Worm (Caenorhabditis elegans) whole organism, L4 larva: Measurements from ENCODE around the gene Y47D3A.31.

ENCODE experiments used
- F10B5.3 ChIP-seq: sonication (generic microtip); optimal IDR thresholded peaks from 2 replicates; lab custom pipeline; 2016; ENCODE audit warnings: mild to moderate bottlenecking, missing genetic modification characterization, missing compliant biosample characterization
- F26F4.8 ChIP-seq: fragments of 200-800 bp; sonication (Bioruptor generic); conservative IDR thresholded peaks from 2 replicates; pipeline ENCODE4 v1.3.6; 2022; ENCODE audit warnings: missing genetic modification characterization, missing compliant biosample characterization
- F37D6.2 ChIP-seq: sonication (generic microtip); optimal IDR thresholded peaks from 2 replicates; lab custom pipeline; 2016; ENCODE audit warnings: mild to moderate bottlenecking, missing genetic modification characterization, missing compliant biosample characterization
- T20F7.1 ChIP-seq: fragments of 200-800 bp; sonication (Bioruptor generic); optimal IDR thresholded peaks from 2 replicates; lab custom pipeline; 2018; ENCODE audit warnings: mild to moderate bottlenecking, missing genetic modification characterization, missing compliant biosample characterization
- Y105C5A.15 ChIP-seq: fragments of 200-800 bp; sonication (Bioruptor generic); IDR thresholded peaks from 2 replicates; pipeline ENCODE4 v1.3.6; 2022; ENCODE audit warnings: missing genetic modification characterization, missing compliant biosample characterization
- Y48G9A.11 ChIP-seq: fragments of 200-800 bp; sonication (Bioruptor generic); IDR thresholded peaks from 2 replicates; pipeline ENCODE4 v1.3.6; 2022; ENCODE audit warnings: missing genetic modification reagents, missing genetic modification characterization, missing compliant biosample characterization
- Y75B8A.6 ChIP-seq: fragments of 200-800 bp; sonication (Bioruptor generic); IDR thresholded peaks from 2 replicates; pipeline ENCODE4 v1.3.6; 2022; ENCODE audit warnings: missing genetic modification reagents, missing genetic modification characterization, missing compliant biosample characterization
- ZK337.2 ChIP-seq: fragments of 200-800 bp; sonication (Bioruptor generic); IDR thresholded peaks from 2 replicates; pipeline ENCODE4 v1.3.6; 2022; ENCODE audit warnings: missing genetic modification reagents, missing genetic modification characterization, missing compliant biosample characterization
- ZK546.5 ChIP-seq, 2 experiments: sonication (generic microtip); optimal IDR thresholded peaks; 2 replicates each; lab custom pipeline; 2017; ENCODE audit warnings: missing biosample characterization in 2 of 2, missing genetic modification characterization in 2 of 2
- aha-1 ChIP-seq: fragments of 150-350 bp; peaks from one replicate; lab custom pipeline; 2014; ENCODE audit warnings: missing biosample characterization, missing genetic modification characterization
- aly-2 ChIP-seq: sonication (generic microtip); optimal IDR thresholded peaks from 2 replicates; lab custom pipeline; 2018; ENCODE audit warnings: missing biosample characterization, missing genetic modification characterization
- arid-1 ChIP-seq: fragments of 200-800 bp; sonication (Bioruptor generic); conservative IDR thresholded peaks from 2 replicates; pipeline ENCODE4 v1.3.6; 2022; ENCODE audit warnings: missing genetic modification reagents, missing genetic modification characterization, missing compliant biosample characterization
- attf-4 ChIP-seq: sonication (generic microtip); optimal IDR thresholded peaks from 3 replicates; lab custom pipeline; 2017; ENCODE audit warnings: missing biosample characterization, missing genetic modification characterization
- ceh-20 ChIP-seq: fragments of 200-800 bp; sonication (Bioruptor generic); IDR thresholded peaks from 2 replicates; pipeline ENCODE4 v1.3.6; 2022; ENCODE audit warnings: missing genetic modification reagents, missing genetic modification characterization, missing compliant biosample characterization
- ceh-32 ChIP-seq: sonication (generic microtip); optimal IDR thresholded peaks from 2 replicates; lab custom pipeline; 2016; ENCODE audit warnings: mild to moderate bottlenecking, missing genetic modification characterization, missing compliant biosample characterization; ENCODE audit not compliant: poor library complexity
- ceh-62 ChIP-seq: sonication (generic microtip); optimal IDR thresholded peaks from 2 replicates; lab custom pipeline; 2017; ENCODE audit warnings: missing biosample characterization, missing genetic modification characterization
- ceh-82 ChIP-seq: sonication (generic microtip); optimal IDR thresholded peaks from 2 replicates; lab custom pipeline; 2017; ENCODE audit warnings: missing biosample characterization, missing genetic modification characterization
- ces-1 ChIP-seq: fragments of 150-350 bp; sonication (generic microtip); optimal IDR thresholded peaks from 4 replicates; lab custom pipeline; 2014; ENCODE audit warnings: missing biosample characterization, missing genetic modification reagents, missing genetic modification characterization
- cey-2 ChIP-seq: sonication (generic microtip); optimal IDR thresholded peaks from 3 replicates; lab custom pipeline; 2017; ENCODE audit warnings: missing genetic modification characterization, mild to moderate bottlenecking, missing compliant biosample characterization, antibody characterized with exemption, borderline replicate concordance; ENCODE audit not compliant: insufficient read depth
- ctbp-1 ChIP-seq: fragments of 200-800 bp; sonication (Bioruptor generic); IDR thresholded peaks from 2 replicates; pipeline ENCODE4 v1.3.6; 2022; ENCODE audit warnings: missing genetic modification reagents, missing genetic modification characterization, missing compliant biosample characterization
- daf-8 ChIP-seq: fragments of 200-800 bp; sonication (Bioruptor generic); IDR thresholded peaks from 2 replicates; pipeline ENCODE4 v1.3.6; 2022; ENCODE audit warnings: missing genetic modification characterization, missing compliant biosample characterization
- dmd-6 ChIP-seq: fragments of 200-800 bp; sonication (Bioruptor generic); IDR thresholded peaks from 2 replicates; pipeline ENCODE4 v1.3.6; 2022; ENCODE audit warnings: missing genetic modification reagents, missing genetic modification characterization, missing compliant biosample characterization
- dmd-8 ChIP-seq: fragments of 200-800 bp; sonication (Bioruptor generic); IDR thresholded peaks from 2 replicates; pipeline ENCODE4 v1.3.6; 2022; ENCODE audit warnings: missing genetic modification characterization, missing compliant biosample characterization
- dmd-9 ChIP-seq: fragments of 200-800 bp; sonication (Bioruptor generic); IDR thresholded peaks from 2 replicates; pipeline ENCODE4 v1.3.6; 2022; ENCODE audit warnings: missing genetic modification reagents, missing genetic modification characterization, missing compliant biosample characterization
- egl-27 ChIP-seq: sonication (generic microtip); optimal IDR thresholded peaks from 3 replicates; lab custom pipeline; 2017; ENCODE audit warnings: missing biosample characterization, missing genetic modification reagents, missing genetic modification characterization
- egl-43 ChIP-seq: fragments of 200-800 bp; sonication (Bioruptor generic); IDR thresholded peaks from 2 replicates; pipeline ENCODE4 v1.3.6; 2022; ENCODE audit warnings: missing genetic modification reagents, missing genetic modification characterization, missing compliant biosample characterization
- fkh-10 ChIP-seq: fragments of 150-350 bp; optimal IDR thresholded peaks from 2 replicates; lab custom pipeline; 2014; ENCODE audit warnings: missing biosample characterization, missing genetic modification reagents, missing genetic modification characterization
- hmg-1.1 ChIP-seq: fragments of 200-800 bp; sonication (Bioruptor generic); IDR thresholded peaks from 2 replicates; pipeline ENCODE4 v1.3.6; 2022; ENCODE audit warnings: missing genetic modification reagents, missing genetic modification characterization, missing compliant biosample characterization
- jun-1 ChIP-seq: fragments of 150-350 bp; optimal IDR thresholded peaks from 2 replicates; lab custom pipeline; 2014; ENCODE audit warnings: missing biosample characterization, missing genetic modification reagents, missing genetic modification characterization
- lin-15B ChIP-seq: fragments of 150-350 bp; sonication (generic microtip); optimal IDR thresholded peaks from 3 replicates; lab custom pipeline; 2014; ENCODE audit warnings: missing biosample characterization, missing genetic modification characterization
- lin-29 ChIP-seq: fragments of 200-800 bp; sonication (Bioruptor generic); IDR thresholded peaks from 2 replicates; pipeline ENCODE4 v1.3.6; 2022; ENCODE audit warnings: missing genetic modification reagents, missing genetic modification characterization, missing compliant biosample characterization
- lin-39 ChIP-seq: fragments of 150-350 bp; optimal IDR thresholded peaks from 2 replicates; lab custom pipeline; 2014; ENCODE audit warnings: missing biosample characterization, missing genetic modification reagents, missing genetic modification characterization
- madf-5 ChIP-seq, 2 experiments: fragments of 200-800 bp; sonication (Bioruptor generic); IDR thresholded peaks; 2 replicates each; pipeline ENCODE4 v1.3.6; 2022; ENCODE audit warnings: missing compliant biosample characterization in 2 of 2, missing genetic modification characterization in 2 of 2
- mes-2 ChIP-seq: sonication (generic microtip); optimal IDR thresholded peaks from 2 replicates; lab custom pipeline; 2016; ENCODE audit warnings: missing genotype, mild to moderate bottlenecking, missing genetic modification characterization, missing compliant biosample characterization; ENCODE audit not compliant: poor library complexity, severe bottlenecking
- mxl-3 ChIP-seq: fragments of 200-800 bp; sonication (Bioruptor generic); optimal IDR thresholded peaks from 2 replicates; lab custom pipeline; 2018; ENCODE audit warnings: mild to moderate bottlenecking, missing genetic modification characterization, missing compliant biosample characterization
- nhr-10 ChIP-seq: fragments of 150-350 bp; optimal IDR thresholded peaks from 2 replicates; lab custom pipeline; 2014; ENCODE audit warnings: missing biosample characterization, missing genetic modification characterization
- nhr-111 ChIP-seq: fragments of 200-800 bp; sonication (Bioruptor generic); optimal IDR thresholded peaks from 2 replicates; lab custom pipeline; 2018; ENCODE audit warnings: mild to moderate bottlenecking, missing genetic modification characterization, missing compliant biosample characterization
- nhr-237 ChIP-seq: sonication (generic microtip); optimal IDR thresholded peaks from 2 replicates; lab custom pipeline; 2017; ENCODE audit warnings: missing biosample characterization, missing genetic modification characterization
- nhr-25 ChIP-seq: sonication (generic microtip); optimal IDR thresholded peaks from 2 replicates; lab custom pipeline; 2017; ENCODE audit warnings: missing genetic modification characterization, mild to moderate bottlenecking, missing compliant biosample characterization, antibody characterized with exemption, moderate library complexity, borderline replicate concordance; ENCODE audit not compliant: insufficient read depth
- nhr-28 ChIP-seq: fragments of 150-350 bp; optimal IDR thresholded peaks from 2 replicates; lab custom pipeline; 2014; ENCODE audit warnings: missing biosample characterization, missing genetic modification characterization
- set-16 ChIP-seq: fragments of 200-800 bp; sonication (Bioruptor generic); IDR thresholded peaks from 2 replicates; pipeline ENCODE4 v1.3.6; 2022; ENCODE audit warnings: missing genetic modification reagents, missing genetic modification characterization, missing compliant biosample characterization
- skn-1 ChIP-seq: fragments of 150-350 bp; optimal IDR thresholded peaks from 2 replicates; lab custom pipeline; 2014; ENCODE audit warnings: missing biosample characterization, missing genetic modification characterization
- snpc-1.2 ChIP-seq: fragments of 200-800 bp; sonication (Bioruptor generic); IDR thresholded peaks from 2 replicates; pipeline ENCODE4 v1.3.6; 2022; ENCODE audit warnings: missing genetic modification reagents, missing genetic modification characterization, missing compliant biosample characterization
- unc-130 ChIP-seq: sonication (generic microtip); optimal IDR thresholded peaks from 2 replicates; lab custom pipeline; 2016; ENCODE audit warnings: missing genetic modification reagents, missing genetic modification characterization, missing compliant biosample characterization
- unc-39 ChIP-seq: sonication (generic microtip); optimal IDR thresholded peaks from 2 replicates; lab custom pipeline; 2017; ENCODE audit warnings: missing biosample characterization, missing genetic modification characterization
- unc-62 ChIP-seq, 3 experiments: fragments of 150-350 bp in 1 of 3; sonication (generic microtip); optimal IDR thresholded peaks in 2 of 3; peaks in 1 of 3; 1 replicate in 1 of 3; 2 replicates in 2 of 3; lab custom pipeline; 2014 to 2017; ENCODE audit warnings: missing biosample characterization in 3 of 3, missing genetic modification characterization in 3 of 3, missing genetic modification reagents in 3 of 3, missing genotype in 1 of 3
- zip-11 ChIP-seq: fragments of 200-800 bp; sonication (Bioruptor generic); IDR thresholded peaks from 2 replicates; pipeline ENCODE4 v1.3.6; 2022; ENCODE audit warnings: missing genetic modification characterization, missing compliant biosample characterization
- zip-2 ChIP-seq: fragments of 150-350 bp; optimal IDR thresholded peaks from 2 replicates; lab custom pipeline; 2014; ENCODE audit warnings: missing biosample characterization, missing genetic modification characterization
- ztf-11 ChIP-seq: fragments of 150-350 bp; optimal IDR thresholded peaks from 2 replicates; lab custom pipeline; 2014; ENCODE audit warnings: missing biosample characterization, missing genetic modification characterization

Y47D3A.31 gene

DNA sequence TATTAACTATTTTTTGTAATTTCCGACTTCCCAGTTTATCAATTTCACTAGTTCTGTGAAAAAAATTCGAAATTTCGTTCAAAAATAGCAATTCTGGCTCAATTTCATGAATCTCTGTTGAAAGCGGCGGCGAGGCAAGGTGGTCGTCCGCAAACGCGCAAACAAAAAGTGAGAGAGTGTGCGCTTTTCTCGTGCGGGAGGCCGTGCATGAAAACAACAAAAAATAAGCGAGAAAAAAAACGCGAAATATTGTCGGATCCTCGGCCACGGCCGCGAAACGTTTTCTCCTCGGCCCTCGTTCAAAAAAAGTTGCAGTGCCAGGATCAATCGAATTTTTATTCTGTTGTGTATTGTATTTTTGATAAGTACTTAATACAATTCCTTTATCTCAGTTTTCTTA, 44.3 kb downstream of the Y47D3A.31 start (continued):
- peak; percentile 48 for TF ChIP-seq unc-130 (GFP tag; lab: Kevin White, UChicago)
- TF ChIP-seq ceh-32 = no peak
- TF ChIP-seq daf-8 (GFP tag; lab: Robert Waterston, UW) = no peak
- TF ChIP-seq unc-62 (GFP tag; optimal IDR thresholded peaks at IDR 0.05 in 1 of 2; lab: Kevin White, UChicago) = no peak
- TF ChIP-seq unc-62 (tag; optimal IDR thresholded peaks at IDR 0.05; lab: Kevin White, UChicago) = no peak
- peak; percentile 63 for TF ChIP-seq dmd-6 (GFP tag; lab: Robert Waterston, UW)
- TF ChIP-seq aha-1 (tag; lab: Kevin White, UChicago) = no peak
- TF ChIP-seq madf-5 (GFP tag; IDR thresholded peaks at IDR 0.05; lab: Robert Waterston, UW) = no peak
- no peak for TF ChIP-seq ceh-82 (tag; lab: Kevin White, UChicago)
- no peak for TF ChIP-seq cey-2 (tag; lab: Kevin White, UChicago)
- TF ChIP-seq unc-39 (tag; lab: Kevin White, UChicago) = no peak

DNA sequence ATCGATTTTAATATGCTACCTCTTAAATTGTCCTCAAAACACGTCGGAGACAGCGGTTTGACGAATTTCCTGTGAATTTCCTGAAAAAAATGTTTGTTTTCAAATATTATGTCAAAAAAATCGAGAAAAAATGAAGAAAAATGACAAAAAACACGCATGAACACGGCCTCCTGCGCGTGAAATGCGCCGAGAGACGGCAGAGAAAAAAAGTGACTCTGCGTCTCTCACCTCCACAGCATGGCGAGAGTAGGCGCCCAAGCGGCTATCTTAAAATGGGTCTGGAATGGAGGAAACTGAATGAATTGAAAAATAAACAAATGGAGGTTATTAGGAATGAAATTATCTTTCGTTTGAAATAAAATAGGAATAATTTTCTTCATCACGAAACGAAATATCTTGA, 46.2 kb downstream of the Y47D3A.31 start:
- TF ChIP-seq nhr-111 (GFP tag; lab: Kevin White, UChicago) = no peak
- no peak for TF ChIP-seq dmd-9 (GFP tag; lab: Robert Waterston, UW)
- TF ChIP-seq nhr-25 (tag; lab: Kevin White, UChicago) = no peak
- TF ChIP-seq ZK546.5 (tag; optimal IDR thresholded peaks at IDR 0.05; lab: Kevin White, UChicago) = no peak
- peak; percentile 74 for TF ChIP-seq Y48G9A.11 (GFP tag; lab: Robert Waterston, UW)
- TF ChIP-seq nhr-10 (tag; lab: Kevin White, UChicago) = no peak
- TF ChIP-seq nhr-237 (tag; lab: Kevin White, UChicago) = no peak
- no peak for TF ChIP-seq unc-39 (tag; lab: Kevin White, UChicago)
- TF ChIP-seq Y75B8A.6 (GFP tag; lab: Robert Waterston, UW) = no peak
- TF ChIP-seq snpc-1.2 (GFP tag; lab: Robert Waterston, UW) = no peak
- TF ChIP-seq lin-29 (GFP tag; lab: Robert Waterston, UW) = peak; percentile 81
- no peak for TF ChIP-seq mxl-3
- TF ChIP-seq ces-1 (GFP tag; lab: Kevin White, UChicago) = no peak
- TF ChIP-seq hmg-1.1 (GFP tag; lab: Robert Waterston, UW) = peak; percentile 92
- peak; percentile 47 for TF ChIP-seq unc-130 (GFP tag; lab: Kevin White, UChicago)
- TF ChIP-seq F37D6.2 = peak; percentile 0
- TF ChIP-seq dmd-6 (GFP tag; lab: Robert Waterston, UW) = peak; percentile 71
- TF ChIP-seq skn-1 (tag; lab: Kevin White, UChicago) = no peak
- no peak for TF ChIP-seq F26F4.8 (GFP tag; lab: Robert Waterston, UW)
- TF ChIP-seq egl-27 = no peak
- no peak for TF ChIP-seq arid-1 (GFP tag; lab: Robert Waterston, UW)
- TF ChIP-seq nhr-28 (tag; lab: Kevin White, UChicago) = peak; percentile 35
- TF ChIP-seq dmd-8 (GFP tag; lab: Robert Waterston, UW) = no peak
- TF ChIP-seq lin-39 (tag; lab: Kevin White, UChicago) = no peak
- TF ChIP-seq attf-4 (tag; lab: Kevin White, UChicago) = no peak
- no peak for TF ChIP-seq egl-43
- peak; percentile 90 for TF ChIP-seq mes-2
- no peak for TF ChIP-seq jun-1 (tag; lab: Kevin White, UChicago)
- no peak for TF ChIP-seq lin-15B (tag; lab: Kevin White, UChicago)
- no peak for TF ChIP-seq aly-2 (tag; lab: Kevin White, UChicago)
- TF ChIP-seq T20F7.1 (GFP tag; lab: Kevin White, UChicago) = peak; percentile 27
- no peak for TF ChIP-seq ceh-62
- no peak for TF ChIP-seq ceh-32
- TF ChIP-seq ZK337.2 = no peak
- TF ChIP-seq ctbp-1 (GFP tag; lab: Robert Waterston, UW) = no peak
- no peak for TF ChIP-seq zip-11 (GFP tag; lab: Robert Waterston, UW)
- TF ChIP-seq ceh-20 = 0 out of 2 replicates have a peak, but pooled peaks have one; percentile 35
- no peak for TF ChIP-seq set-16 (GFP tag; lab: Robert Waterston, UW)
- TF ChIP-seq zip-2 (tag; lab: Kevin White, UChicago) = peak; percentile 24
- no peak for TF ChIP-seq fkh-10
- TF ChIP-seq ztf-11 = no peak
- TF ChIP-seq F10B5.3 (tag; lab: Kevin White, UChicago) = no peak
- TF ChIP-seq Y105C5A.15 = no peak
